Fruit fly (Drosophila melanogaster): ENCODE measurements around the gene CG14421.
A peak's percentile ranks its signal among the peaks of the same experiment; 100 is the strongest.

The CG14421 gene

dm6 chrX:2951637-2952036 is 10.4 kb downstream of the CG14421 start (continued):
- TF ChIP-seq CG2875 (GFP tag; optimal IDR thresholded peaks at IDR 0.05) = no peak
- no peak for TF ChIP-seq CG15696 (tag; optimal IDR thresholded peaks at IDR 0.05)
- TF ChIP-seq HHEX (GFP tag; optimal IDR thresholded peaks at IDR 0.05) = peak; percentile 11
- TF ChIP-seq phol (tag; optimal IDR thresholded peaks at IDR 0.05) = peak; percentile 43
- TF ChIP-seq pros (GFP tag; optimal IDR thresholded peaks at IDR 0.05) = no peak
- peak; percentile 52 for TF ChIP-seq grau (tag; optimal IDR thresholded peaks at IDR 0.05)
- no peak for TF ChIP-seq chm (GFP tag; IDR thresholded peaks at IDR 0.05)
- peak; percentile 13; the same call in 1 of the 2 replicates for TF ChIP-seq E2f2 (GFP tag; IDR thresholded peaks at IDR 0.05)
- peak; percentile 10 for TF ChIP-seq CG30403 (GFP tag; optimal IDR thresholded peaks at IDR 0.05)
- peak in 1 of 2 experiments; percentile 40 for TF ChIP-seq bsh (GFP tag; optimal IDR thresholded peaks at IDR 0.05)
- TF ChIP-seq CG18599 (GFP tag; optimal IDR thresholded peaks at IDR 0.05) = peak; percentile 58
- no peak for TF ChIP-seq TFAM (GFP tag; optimal IDR thresholded peaks at IDR 0.05)
- no peak for TF ChIP-seq gcm2 (GFP tag; optimal IDR thresholded peaks at IDR 0.05)
- TF ChIP-seq CG4424 (GFP tag; optimal IDR thresholded peaks at IDR 0.05) = peak; percentile 9
- TF ChIP-seq CG6813 (GFP tag; optimal IDR thresholded peaks at IDR 0.05) = peak; percentile 26
- peak; percentile 59 for TF ChIP-seq CG2678 (tag; optimal IDR thresholded peaks at IDR 0.05)
- peak; percentile 55 for TF ChIP-seq CG2712 (tag; optimal IDR thresholded peaks at IDR 0.05)
- TF ChIP-seq inv (GFP tag; IDR thresholded peaks at IDR 0.05; ENCODE audit: partially characterized antibody) = no peak
- TF ChIP-seq cwo (GFP tag; optimal IDR thresholded peaks at IDR 0.05) = peak; percentile 1
- no peak for TF ChIP-seq cg (GFP tag; optimal IDR thresholded peaks at IDR 0.05)
- TF ChIP-seq CG11504 (tag; optimal IDR thresholded peaks at IDR 0.05) = peak; percentile 67
- TF ChIP-seq dmrt99B (tag; optimal IDR thresholded peaks at IDR 0.05) = peak; percentile 54
- TF ChIP-seq Jarid2 (GFP tag; optimal IDR thresholded peaks at IDR 0.05) = no peak
- peak; percentile 30 for TF ChIP-seq CG14710 (tag; optimal IDR thresholded peaks at IDR 0.05)
- TF ChIP-seq CG12391 (tag; optimal IDR thresholded peaks at IDR 0.05) = peak; percentile 37
- peak; percentile 41; the same call in 1 of the 2 replicates for TF ChIP-seq lmd (GFP tag; IDR thresholded peaks at IDR 0.05)
- TF ChIP-seq Pdp1 (GFP tag; optimal IDR thresholded peaks at IDR 0.05) = no peak
- peak; percentile 41; the same call in 1 of the 2 replicates for TF ChIP-seq Ptx1 (GFP tag; IDR thresholded peaks at IDR 0.05)
- no peak for TF ChIP-seq Atf6 (GFP tag; IDR thresholded peaks at IDR 0.05)
- peak; percentile 58 for TF ChIP-seq Sox102F (GFP tag; optimal IDR thresholded peaks at IDR 0.05)
- no peak for TF ChIP-seq Stat92E (GFP tag; optimal IDR thresholded peaks at IDR 0.05)
- peak; percentile 14 for TF ChIP-seq PHDP (tag; optimal IDR thresholded peaks at IDR 0.05)
- peak; percentile 22 for TF ChIP-seq CG17829 (tag; optimal IDR thresholded peaks at IDR 0.05)
- TF ChIP-seq Eip74EF (GFP tag; optimal IDR thresholded peaks at IDR 0.05) = peak in 1 of 2 experiments; percentile 32
- TF ChIP-seq Awh (GFP tag; IDR thresholded peaks at IDR 0.05) = no peak
- no peak for TF ChIP-seq sob (GFP tag; IDR thresholded peaks at IDR 0.05)
- peak; percentile 9 for TF ChIP-seq CG3281 (GFP tag; optimal IDR thresholded peaks at IDR 0.05)
- no peak for TF ChIP-seq CG14860 (GFP tag; IDR thresholded peaks at IDR 0.05; ENCODE audit: partially characterized antibody)
- TF ChIP-seq CG14965 (GFP tag; optimal IDR thresholded peaks at IDR 0.05; ENCODE audit: borderline replicate concordance) = no peak
- TF ChIP-seq Max (GFP tag; optimal IDR thresholded peaks at IDR 0.05) = no peak
- TF ChIP-seq CG8388 (GFP tag; optimal IDR thresholded peaks at IDR 0.05) = peak; percentile 29
- peak; percentile 6 for TF ChIP-seq CG2120 (GFP tag; optimal IDR thresholded peaks at IDR 0.05)
- peak; percentile 49 for TF ChIP-seq sens (GFP tag)
- no peak for TF ChIP-seq peb (GFP tag; IDR thresholded peaks at IDR 0.05)
- TF ChIP-seq CG5245 (GFP tag; optimal IDR thresholded peaks at IDR 0.05) = no peak
- TF ChIP-seq dysf (GFP tag; IDR thresholded peaks at IDR 0.05) = peak; percentile 54; the same call in 2 of the 3 replicates
- 0 out of 2 replicates have a peak, but pooled peaks have one; percentile 22 for TF ChIP-seq CG6689 (GFP tag; IDR thresholded peaks at IDR 0.05)
- TF ChIP-seq CG9609 (GFP tag; optimal IDR thresholded peaks at IDR 0.05) = no peak
- peak; percentile 46 for TF ChIP-seq fd96Cb (tag; optimal IDR thresholded peaks at IDR 0.05)
